Worm (Caenorhabditis elegans) whole organism, L3 larva: Measurements from ENCODE around the gene F46E10.18.

ENCODE experiments used
- aly-2 ChIP-seq: fragments of 150-350 bp; optimal IDR thresholded peaks from 2 replicates; lab custom pipeline; 2014; ENCODE audit warnings: missing biosample characterization, missing genetic modification characterization
- ama-1 ChIP-seq: fragments of 150-350 bp; optimal IDR thresholded peaks from 2 replicates; lab custom pipeline; 2018
- elt-2 ChIP-seq: sonication (generic microtip); optimal IDR thresholded peaks from 2 replicates; lab custom pipeline; 2016; ENCODE audit warnings: missing genetic modification reagents, mild to moderate bottlenecking, missing genetic modification characterization, missing compliant biosample characterization
- mdl-1 ChIP-seq: fragments of 150-350 bp; optimal IDR thresholded peaks from 2 replicates; lab custom pipeline; 2014; ENCODE audit warnings: missing biosample characterization, missing genetic modification characterization
- nhr-12 ChIP-seq: fragments of 150-350 bp; optimal IDR thresholded peaks from 2 replicates; lab custom pipeline; 2014; ENCODE audit warnings: missing biosample characterization, missing genetic modification characterization
- pha-4 ChIP-seq: fragments of 150-350 bp; optimal IDR thresholded peaks from 2 replicates; lab custom pipeline; 2014; ENCODE audit warnings: missing biosample characterization, missing genetic modification reagents, missing genetic modification characterization
- sea-2 ChIP-seq: fragments of 150-350 bp; sonication (generic microtip); optimal IDR thresholded peaks from 4 replicates; lab custom pipeline; 2014; ENCODE audit warnings: missing biosample characterization, missing genetic modification reagents, missing genetic modification characterization

- TF ChIP-seq ama-1 (peak; percentile 52), pha-4 (tag; lab: Kevin White, UChicago) (no peak), sea-2 (GFP tag; lab: Kevin White, UChicago) (no peak), mdl-1 (tag; lab: Kevin White, UChicago) (no peak), aly-2 (no peak), nhr-12 (tag; lab: Kevin White, UChicago) (no peak), elt-2 (tag; lab: Kevin White, UChicago) (no peak)
Observed at ce11 chrV:6511121-6511520, 9.7 kb upstream of the F46E10.18 start, which contains the start of gene ubh-1.
